Fruit fly (Drosophila melanogaster): Measurements from ENCODE around the gene Oga.

The Oga gene

DNA sequence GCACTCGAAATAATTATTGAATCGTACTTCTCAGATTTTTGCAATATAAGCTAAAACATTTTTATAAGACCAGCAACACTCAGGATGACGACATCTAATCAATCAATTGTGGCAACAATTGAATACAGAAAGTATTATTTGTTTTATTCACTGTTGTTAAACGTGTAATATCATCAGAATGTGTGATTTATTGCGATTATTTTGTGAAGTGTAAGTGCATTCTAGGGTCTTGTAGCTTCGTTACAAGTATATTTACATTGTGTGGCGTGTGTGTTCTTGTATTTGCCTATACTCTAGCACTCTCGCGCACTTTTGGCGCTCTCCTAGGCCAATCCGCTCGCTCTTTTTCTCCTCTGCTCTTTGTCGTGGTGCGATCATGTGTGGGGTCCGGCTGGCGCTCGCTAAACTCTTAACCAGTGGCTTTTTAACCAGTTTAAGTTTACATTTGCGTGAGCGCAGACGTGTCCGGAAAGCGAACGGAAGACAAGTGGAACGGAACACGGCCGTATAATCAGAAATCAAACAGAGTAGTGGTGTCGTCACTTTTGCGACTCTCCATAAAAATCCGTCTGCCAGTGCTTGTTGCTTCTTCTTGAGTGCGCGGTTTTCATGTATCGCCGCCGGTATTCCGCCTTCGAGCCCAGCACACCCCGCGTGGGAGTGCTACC lies 14.2 kb upstream of the Oga start:
- peak; percentile 57 for TF ChIP-seq tj (GFP tag; optimal IDR thresholded peaks at IDR 0.05)
- peak; percentile 78 for TF ChIP-seq pad (GFP tag; optimal IDR thresholded peaks at IDR 0.05)
- TF ChIP-seq CG7101 (tag; optimal IDR thresholded peaks at IDR 0.05), result peak; percentile 88
- peak; percentile 39 for TF ChIP-seq Mnt (GFP tag; optimal IDR thresholded peaks at IDR 0.05)
- peak; percentile 79 for TF ChIP-seq CG7045 (GFP tag; optimal IDR thresholded peaks at IDR 0.05)
- peak; percentile 17 for TF ChIP-seq CG1620 (GFP tag; optimal IDR thresholded peaks at IDR 0.05)
- TF ChIP-seq CG14711 (tag; optimal IDR thresholded peaks at IDR 0.05), result peak; percentile 87
- TF ChIP-seq Crg-1 (GFP tag; optimal IDR thresholded peaks at IDR 0.05), result peak; percentile 57
- TF ChIP-seq cic (GFP tag; optimal IDR thresholded peaks at IDR 0.05), result peak; percentile 30
- TF ChIP-seq CG33017 (tag; optimal IDR thresholded peaks at IDR 0.05), result peak; percentile 74
- TF ChIP-seq Clk (GFP tag; optimal IDR thresholded peaks at IDR 0.05), result peak; percentile 74
- TF ChIP-seq ovo (GFP tag; optimal IDR thresholded peaks at IDR 0.05), result peak; percentile 53
- no peak for TF ChIP-seq kay (GFP tag; ENCODE audit: borderline replicate concordance)
- TF ChIP-seq CG12768 (GFP tag; optimal IDR thresholded peaks at IDR 0.05), result peak; percentile 40
- peak; percentile 89 for TF ChIP-seq CG5204 (GFP tag; optimal IDR thresholded peaks at IDR 0.05)
- TF ChIP-seq CG11617 (GFP tag; optimal IDR thresholded peaks at IDR 0.05), result peak; percentile 91
- TF ChIP-seq bab1 (GFP tag; optimal IDR thresholded peaks at IDR 0.05), result peak; percentile 86
- peak; percentile 63 for TF ChIP-seq toe (GFP tag; optimal IDR thresholded peaks at IDR 0.05)
- no peak for TF ChIP-seq cnc (optimal IDR thresholded peaks at IDR 0.05)
- peak; percentile 87 for TF ChIP-seq Hr96 (GFP tag; optimal IDR thresholded peaks at IDR 0.05)

DNA sequence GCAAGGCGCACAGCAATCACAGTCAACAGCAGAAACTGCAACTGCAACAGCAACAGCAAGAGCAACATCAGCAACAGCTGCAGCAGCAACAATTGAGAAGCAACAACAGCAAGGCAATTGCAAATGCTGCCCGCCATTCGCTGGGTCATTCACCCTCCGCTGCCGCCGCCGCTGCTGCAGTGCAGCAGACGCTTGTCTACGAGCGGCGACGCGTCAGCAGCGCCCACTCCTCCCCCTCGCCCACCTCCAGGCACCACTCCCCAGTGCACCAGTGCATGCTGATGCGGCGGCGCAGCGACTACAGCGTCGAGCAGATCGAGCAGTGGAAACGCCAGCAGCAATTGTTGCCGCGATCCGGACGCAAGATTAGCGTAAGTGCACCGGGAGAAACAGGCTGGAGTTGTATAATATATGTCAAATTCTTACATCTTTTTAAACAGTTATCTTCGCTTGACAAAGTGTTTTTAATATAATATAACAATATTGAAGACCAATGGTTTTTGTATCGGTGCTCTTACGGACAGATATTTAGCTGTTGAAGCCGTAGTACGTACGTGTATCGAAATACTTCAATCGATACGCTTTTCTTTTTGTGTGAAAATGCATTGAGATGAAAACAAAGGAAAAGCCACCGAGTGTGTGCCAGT lies 13.1 kb upstream of the Oga start:
- TF ChIP-seq Clk (GFP tag; optimal IDR thresholded peaks at IDR 0.05) (no peak), CG5204 (GFP tag; optimal IDR thresholded peaks at IDR 0.05) (no peak), tj (GFP tag; optimal IDR thresholded peaks at IDR 0.05) (peak; percentile 5), CG12768 (GFP tag; optimal IDR thresholded peaks at IDR 0.05) (peak; percentile 5)

DNA sequence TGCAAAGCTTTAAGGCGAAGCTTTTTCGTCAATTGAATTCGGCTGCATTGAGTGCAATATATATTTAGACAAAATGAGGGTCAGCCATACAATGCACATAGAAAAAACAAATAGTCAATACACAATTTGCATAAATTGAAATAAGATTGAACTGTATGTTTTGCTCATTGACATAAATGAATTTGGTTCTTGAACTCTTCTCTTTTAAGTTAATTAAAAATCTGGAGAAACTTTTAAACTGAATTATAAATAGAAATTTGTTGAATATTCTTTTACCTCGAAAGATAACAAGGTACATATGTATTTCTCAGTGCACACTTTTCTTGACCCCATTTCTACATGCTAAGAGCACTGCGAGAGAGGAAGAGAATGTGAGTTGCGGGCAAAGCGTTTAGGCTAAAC lies 12.5 kb upstream of the Oga start:
- no peak for TF ChIP-seq CG5204 (GFP tag; optimal IDR thresholded peaks at IDR 0.05)
- TF ChIP-seq bab1 (GFP tag; optimal IDR thresholded peaks at IDR 0.05), result peak; percentile 1
- no peak for TF ChIP-seq Mnt (GFP tag; optimal IDR thresholded peaks at IDR 0.05)
- no peak for TF ChIP-seq Clk (GFP tag; optimal IDR thresholded peaks at IDR 0.05)
- TF ChIP-seq CG11617 (GFP tag; optimal IDR thresholded peaks at IDR 0.05), result peak; percentile 39
- peak; percentile 54 for TF ChIP-seq CG7101 (tag; optimal IDR thresholded peaks at IDR 0.05)
- TF ChIP-seq Crg-1 (GFP tag; optimal IDR thresholded peaks at IDR 0.05), result no peak
- no peak for TF ChIP-seq CG1620 (GFP tag; optimal IDR thresholded peaks at IDR 0.05)
- TF ChIP-seq Hr96 (GFP tag; optimal IDR thresholded peaks at IDR 0.05), result no peak
- TF ChIP-seq toe (GFP tag; optimal IDR thresholded peaks at IDR 0.05), result no peak
- no peak for TF ChIP-seq cnc (optimal IDR thresholded peaks at IDR 0.05)
- TF ChIP-seq tj (GFP tag; optimal IDR thresholded peaks at IDR 0.05), result no peak
- TF ChIP-seq CG7045 (GFP tag; optimal IDR thresholded peaks at IDR 0.05), result no peak
- TF ChIP-seq pad (GFP tag; optimal IDR thresholded peaks at IDR 0.05), result no peak
- no peak for TF ChIP-seq ovo (GFP tag; optimal IDR thresholded peaks at IDR 0.05)
- peak; percentile 32 for TF ChIP-seq CG14711 (tag; optimal IDR thresholded peaks at IDR 0.05)
- TF ChIP-seq kay (GFP tag; ENCODE audit: borderline replicate concordance), result no peak
- TF ChIP-seq cic (GFP tag; optimal IDR thresholded peaks at IDR 0.05), result no peak
- peak; percentile 51 for TF ChIP-seq CG33017 (tag; optimal IDR thresholded peaks at IDR 0.05)
- TF ChIP-seq CG12768 (GFP tag; optimal IDR thresholded peaks at IDR 0.05), result no peak

DNA sequence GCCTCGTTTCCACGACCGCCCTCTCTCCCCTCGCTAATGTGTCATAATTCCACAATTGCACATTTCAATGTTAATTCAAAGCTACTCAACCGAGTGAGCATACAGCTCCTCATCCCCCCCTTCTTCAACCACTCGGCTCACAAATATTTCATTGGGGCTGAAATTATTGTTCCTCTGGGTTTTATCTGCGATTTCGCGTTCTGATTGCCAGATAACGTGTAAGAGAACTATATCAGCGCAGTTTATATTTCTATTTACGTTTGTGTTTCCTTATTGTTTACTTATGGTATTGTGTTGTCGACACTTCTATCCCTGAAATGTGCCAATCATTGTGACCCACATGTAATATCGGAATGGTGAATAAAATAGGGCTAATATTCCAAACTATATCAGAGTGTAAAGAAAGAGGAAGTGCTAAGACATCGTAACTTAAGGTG lies 12.1 kb upstream of the Oga start:
- no peak for TF ChIP-seq Hr96 (GFP tag; optimal IDR thresholded peaks at IDR 0.05)
- TF ChIP-seq CG33017 (tag; optimal IDR thresholded peaks at IDR 0.05), result peak; percentile 40
- TF ChIP-seq ovo (GFP tag; optimal IDR thresholded peaks at IDR 0.05), result peak; percentile 30
- peak; percentile 39 for TF ChIP-seq Crg-1 (GFP tag; optimal IDR thresholded peaks at IDR 0.05)
- peak; percentile 18 for TF ChIP-seq CG11617 (GFP tag; optimal IDR thresholded peaks at IDR 0.05)
- TF ChIP-seq cnc (optimal IDR thresholded peaks at IDR 0.05), result peak in 1 of 2 experiments; percentile 88
- peak; percentile 90 for TF ChIP-seq kay (GFP tag; ENCODE audit: borderline replicate concordance)
- no peak for TF ChIP-seq tj (GFP tag; optimal IDR thresholded peaks at IDR 0.05)
- no peak for TF ChIP-seq CG5204 (GFP tag; optimal IDR thresholded peaks at IDR 0.05)
- TF ChIP-seq CG1620 (GFP tag; optimal IDR thresholded peaks at IDR 0.05), result no peak
- TF ChIP-seq Mnt (GFP tag; optimal IDR thresholded peaks at IDR 0.05), result peak; percentile 68
- TF ChIP-seq Clk (GFP tag; optimal IDR thresholded peaks at IDR 0.05), result no peak
- no peak for TF ChIP-seq bab1 (GFP tag; optimal IDR thresholded peaks at IDR 0.05)
- peak; percentile 6 for TF ChIP-seq CG7101 (tag; optimal IDR thresholded peaks at IDR 0.05)
- TF ChIP-seq pad (GFP tag; optimal IDR thresholded peaks at IDR 0.05), result no peak
- peak; percentile 99 for TF ChIP-seq cic (GFP tag; optimal IDR thresholded peaks at IDR 0.05)
- peak; percentile 82 for TF ChIP-seq CG12768 (GFP tag; optimal IDR thresholded peaks at IDR 0.05)
- no peak for TF ChIP-seq toe (GFP tag; optimal IDR thresholded peaks at IDR 0.05)

DNA sequence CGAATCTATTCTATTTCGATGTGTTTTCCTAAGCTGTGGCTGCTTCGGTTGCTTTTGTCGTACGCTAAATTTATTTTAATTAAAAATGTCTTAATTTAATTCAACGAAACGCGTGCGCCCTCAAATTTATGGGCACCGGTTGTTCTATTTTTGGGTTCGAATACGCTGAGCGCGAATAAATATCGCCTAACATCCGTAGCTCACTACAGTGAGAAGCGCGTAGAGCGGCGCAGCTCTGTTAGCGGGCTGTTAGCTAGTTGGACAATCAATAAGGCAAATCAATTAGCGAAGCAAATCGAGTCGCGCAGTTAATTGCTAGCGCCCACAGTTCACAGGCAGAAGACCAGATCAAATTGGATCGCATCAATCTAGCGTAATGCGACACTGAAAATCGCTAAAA lies 8.8 kb upstream of the Oga start:
- TF ChIP-seq cic (GFP tag; optimal IDR thresholded peaks at IDR 0.05) (no peak), CG12768 (GFP tag; optimal IDR thresholded peaks at IDR 0.05) (no peak), CG5204 (GFP tag; optimal IDR thresholded peaks at IDR 0.05) (no peak), ovo (GFP tag; optimal IDR thresholded peaks at IDR 0.05) (no peak), toe (GFP tag; optimal IDR thresholded peaks at IDR 0.05) (no peak), Mnt (GFP tag; optimal IDR thresholded peaks at IDR 0.05) (no peak), CG11617 (GFP tag; optimal IDR thresholded peaks at IDR 0.05) (no peak)

DNA sequence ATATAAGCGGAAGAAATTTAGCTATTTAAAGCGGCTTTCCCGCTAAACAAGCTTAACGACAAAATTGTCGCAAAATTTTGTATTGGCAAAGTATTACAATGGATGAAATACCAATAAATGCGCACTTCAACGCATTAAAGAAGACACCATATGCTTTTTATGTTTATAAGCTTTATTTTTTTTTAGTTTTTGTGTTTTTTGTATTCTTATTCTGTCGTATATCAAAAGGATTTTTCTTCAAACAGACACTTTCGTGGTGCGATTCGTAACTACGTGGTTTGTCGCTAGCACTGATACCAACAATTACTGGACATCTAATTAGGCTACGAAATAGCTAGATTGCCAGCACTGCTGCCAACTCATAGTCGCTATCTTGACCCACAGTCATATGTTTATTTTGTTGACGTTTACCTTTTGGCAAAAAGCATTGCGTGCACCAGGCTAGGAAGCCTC lies 4.2 kb upstream of the Oga start, which contains the start of gene Ddrgk1:
Gene Ddrgk1 (plus strand): TSS at position 387 of the 453 bp plus-strand sequence.
- peak; percentile 63 for TF ChIP-seq tj (GFP tag; optimal IDR thresholded peaks at IDR 0.05)
- no peak for TF ChIP-seq Crg-1 (GFP tag; optimal IDR thresholded peaks at IDR 0.05)
- no peak for TF ChIP-seq kay (GFP tag; ENCODE audit: borderline replicate concordance)
- peak; percentile 3 for TF ChIP-seq ovo (GFP tag; optimal IDR thresholded peaks at IDR 0.05)
- TF ChIP-seq Mnt (GFP tag; optimal IDR thresholded peaks at IDR 0.05), result peak; percentile 18
- no peak for TF ChIP-seq Hr96 (GFP tag; optimal IDR thresholded peaks at IDR 0.05)
- no peak for TF ChIP-seq pad (GFP tag; optimal IDR thresholded peaks at IDR 0.05)

Measured in whole organism, adult.